Fruit fly (Drosophila melanogaster) whole organism: ENCODE measurements around the gene Sec22.

ENCODE experiments used
- Dll ChIP-seq: fragments of >200 bp; optimal IDR thresholded peaks from 2 replicates; lab custom pipeline; 2017
- psq ChIP-seq: fragments of >200 bp; optimal IDR thresholded peaks from 2 replicates; lab custom pipeline; 2017

- TF ChIP-seq Dll (lab: Kevin White, UChicago): no peak
- TF ChIP-seq psq (lab: Kevin White, UChicago): no peak
Observed at dm6 chrX:841038-841437, 35.2 kb downstream of the Sec22 start.
